Worm (Caenorhabditis elegans) whole organism, L4/young adult: ENCODE measurements around the gene ceh-91.

ENCODE experiments used
- W03F9.2 ChIP-seq: fragments of 150-350 bp; optimal IDR thresholded peaks from 2 replicates; lab custom pipeline; 2014; ENCODE audit warnings: missing biosample characterization, missing genetic modification characterization
- dao-5 ChIP-seq: sonication (generic microtip); optimal IDR thresholded peaks from 2 replicates; lab custom pipeline; 2016; ENCODE audit warnings: missing genotype, missing genetic modification characterization, moderate library complexity, missing compliant biosample characterization
- him-1 ChIP-seq: sonication (generic microtip); optimal IDR thresholded peaks from 2 replicates; lab custom pipeline; 2016; ENCODE audit warnings: missing genotype, missing genetic modification reagents, missing genetic modification characterization, missing compliant biosample characterization

Gene ceh-91

DNA sequence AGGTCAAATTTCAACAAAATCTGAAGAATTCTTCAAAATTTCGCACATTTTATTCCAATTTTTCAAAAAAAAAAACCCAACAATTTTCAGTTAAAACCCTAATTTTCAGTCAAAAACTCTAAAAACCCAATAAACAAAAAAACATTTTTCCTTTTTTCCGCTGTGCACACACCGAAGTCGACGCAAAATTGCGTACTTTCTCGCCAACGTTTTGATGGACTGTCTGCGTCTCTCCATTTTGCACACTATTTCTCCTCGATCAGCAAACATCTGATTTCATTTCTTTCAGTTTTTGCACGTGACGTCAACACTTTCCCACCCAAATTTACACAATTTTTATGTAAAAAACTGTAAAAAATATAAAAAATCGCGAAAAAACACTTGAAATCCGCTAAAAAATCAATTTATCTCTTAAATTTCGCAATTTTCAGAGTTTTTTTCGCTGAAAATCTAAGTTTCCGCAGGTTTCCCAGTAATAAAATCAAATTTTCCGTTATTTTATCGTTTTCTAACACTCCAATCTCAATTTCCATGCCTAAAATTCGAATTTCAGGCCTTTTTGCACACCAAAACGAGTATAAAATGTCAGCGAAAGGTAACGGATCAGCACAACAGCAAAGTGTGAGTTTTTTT, 40.8 kb downstream of the ceh-91 start, which contains the start of gene crh-1:
Gene crh-1, plus strand, starts transcription at position 583 of the 633 bp plus-strand sequence.
- TF ChIP-seq W03F9.2 (tag; lab: Kevin White, UChicago) = peak; percentile 83
- peak; percentile 33 for TF ChIP-seq him-1 (tag; lab: Kevin White, UChicago)
- no peak for TF ChIP-seq dao-5 (tag; lab: Kevin White, UChicago)

DNA sequence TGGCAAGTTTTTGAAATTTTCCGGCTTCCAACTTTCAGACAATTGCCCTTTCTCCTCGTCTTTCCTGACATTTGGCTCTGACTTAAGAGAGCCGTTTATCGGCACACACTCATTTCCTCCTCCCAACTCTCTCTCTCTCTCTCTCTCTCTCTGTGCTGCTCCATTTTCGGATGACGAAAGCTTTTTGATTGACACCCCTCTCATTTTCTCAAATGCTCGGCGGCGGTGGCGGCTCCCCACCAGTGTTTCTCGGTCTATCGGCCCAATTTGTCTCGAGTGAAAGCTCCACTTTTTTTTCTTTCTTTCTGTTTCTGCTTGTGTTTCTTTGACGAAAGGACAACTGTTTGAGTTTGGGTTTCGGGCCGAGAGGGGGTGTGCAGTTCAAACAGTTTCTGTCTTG, 43.3 kb downstream of the ceh-91 start:
- no peak for TF ChIP-seq him-1 (tag; lab: Kevin White, UChicago)
- no peak for TF ChIP-seq dao-5 (tag; lab: Kevin White, UChicago)
- no peak for TF ChIP-seq W03F9.2 (tag; lab: Kevin White, UChicago)

DNA sequence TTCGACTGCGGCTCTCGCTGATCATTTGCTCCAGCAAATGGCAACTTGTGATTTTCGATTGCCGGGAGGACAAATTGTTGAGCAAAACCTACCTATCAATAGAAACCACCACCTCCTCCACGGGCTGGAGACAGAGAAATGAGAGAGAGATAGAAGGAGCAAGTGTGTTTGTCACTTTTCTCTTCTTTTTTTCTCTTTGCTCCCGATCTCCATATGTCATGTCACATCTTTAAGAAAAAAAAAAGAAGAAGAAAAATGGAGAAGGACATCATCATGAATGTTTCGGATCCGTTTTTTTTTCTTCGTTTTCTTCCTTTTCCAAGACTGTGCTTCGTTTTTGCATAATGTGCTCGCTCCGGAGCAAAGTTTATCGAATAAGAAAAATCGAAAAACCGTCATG, 44.2 kb downstream of the ceh-91 start:
- TF ChIP-seq him-1 (tag; lab: Kevin White, UChicago) (no peak), dao-5 (tag; lab: Kevin White, UChicago) (no peak), W03F9.2 (tag; lab: Kevin White, UChicago) (no peak)

ce11 chrIII:11663400-11663799, 46.9 kb downstream of the ceh-91 start:
- TF ChIP-seq dao-5 (tag; lab: Kevin White, UChicago) (no peak), W03F9.2 (tag; lab: Kevin White, UChicago) (no peak), him-1 (tag; lab: Kevin White, UChicago) (no peak)

- TF ChIP-seq W03F9.2 (tag; lab: Kevin White, UChicago) (no peak), him-1 (tag; lab: Kevin White, UChicago) (no peak), dao-5 (tag; lab: Kevin White, UChicago) (no peak)
Observed at ce11 chrIII:11666819-11667218, 50.3 kb downstream of the ceh-91 start.

- TF ChIP-seq dao-5 (tag; lab: Kevin White, UChicago) (no peak), him-1 (tag; lab: Kevin White, UChicago) (no peak), W03F9.2 (tag; lab: Kevin White, UChicago) (no peak)
Observed at ce11 chrIII:11669008-11669407, 52.5 kb downstream of the ceh-91 start.
